Worm (Caenorhabditis elegans): Measurements from ENCODE around the gene K07E3.9.

ce11 chrX:8155969-8156368 is 47.9 kb downstream of the K07E3.9 start:
- no peak for TF ChIP-seq hrde-1 (tag; optimal IDR thresholded peaks at IDR 0.05; ENCODE audit: borderline replicate concordance)
- no peak for TF ChIP-seq T26A5.8 (tag; optimal IDR thresholded peaks at IDR 0.05)
- no peak for TF ChIP-seq F10E7.11 (tag; optimal IDR thresholded peaks at IDR 0.05)
- peak; percentile 11 for TF ChIP-seq ceh-27 (GFP tag; optimal IDR thresholded peaks at IDR 0.05)
- no peak for TF ChIP-seq dpff-1 (tag; optimal IDR thresholded peaks at IDR 0.05)
- no peak for TF ChIP-seq aptf-3 (GFP tag; IDR thresholded peaks at IDR 0.05)
- TF ChIP-seq F39B2.1 (GFP tag; IDR thresholded peaks at IDR 0.05), result no peak
- no peak for TF ChIP-seq hlh-26 (GFP tag; conservative IDR thresholded peaks at IDR 0.05)
- no peak for TF ChIP-seq ama-1 (optimal IDR thresholded peaks at IDR 0.05)
- TF ChIP-seq ama-1 (GFP tag; optimal IDR thresholded peaks at IDR 0.05), result peak in 1 of 2 experiments; percentile 56
- no peak for TF ChIP-seq bed-1 (GFP tag; IDR thresholded peaks at IDR 0.05)
- TF ChIP-seq Y67H2A.10 (GFP tag; conservative IDR thresholded peaks at IDR 0.05), result no peak
- TF ChIP-seq bed-2 (GFP tag; IDR thresholded peaks at IDR 0.05), result no peak
- TF ChIP-seq mes-4 (tag; optimal IDR thresholded peaks at IDR 0.05), result no peak

Measured in whole organism, young adult.